Fruit fly (Drosophila melanogaster) whole organism, embryonic: ENCODE results near the gene Lamtor3.

Source experiments
- Bgb ChIP-seq: fragments of 200-800 bp; sonication (Bioruptor generic); IDR thresholded peaks from 2 replicates; pipeline ENCODE4 v1.3.6; 2022; ENCODE audit warnings: missing biosample characterization, missing genetic modification characterization; ENCODE audit not compliant: partially characterized antibody
- CG11504 ChIP-seq: fragments of 200-800 bp; sonication (Bioruptor generic); optimal IDR thresholded peaks from 3 replicates; lab custom pipeline; 2019; ENCODE audit warnings: missing biosample characterization, mild to moderate bottlenecking, missing genetic modification characterization, moderate library complexity
- CG11560 ChIP-seq: fragments of 200-800 bp; sonication (Bioruptor generic); IDR thresholded peaks from 3 replicates; pipeline ENCODE4 v1.3.6; 2022; ENCODE audit warnings: missing biosample characterization, missing genetic modification characterization
- CG12942 ChIP-seq: fragments of 200-800 bp; sonication (Bioruptor generic); optimal IDR thresholded peaks from 3 replicates; lab custom pipeline; 2016; ENCODE audit warnings: missing biosample characterization, missing genetic modification characterization
- CG13296 ChIP-seq: fragments of 200-800 bp; sonication (Bioruptor generic); optimal IDR thresholded peaks from 3 replicates; lab custom pipeline; 2018; ENCODE audit warnings: missing biosample characterization, mild to moderate bottlenecking, missing genetic modification characterization
- CG16815 ChIP-seq: fragments of 200-800 bp; sonication (Bioruptor generic); optimal IDR thresholded peaks from 3 replicates; lab custom pipeline; 2017; ENCODE audit warnings: missing biosample characterization, mild to moderate bottlenecking, missing genetic modification characterization
- CG17361 ChIP-seq: fragments of 200-800 bp; sonication (Bioruptor generic); IDR thresholded peaks from 3 replicates; pipeline ENCODE4 v1.3.6; 2022; ENCODE audit warnings: missing biosample characterization, missing genetic modification characterization
- CG17385 ChIP-seq: fragments of 200-800 bp; sonication (Bioruptor generic); optimal IDR thresholded peaks from 3 replicates; lab custom pipeline; 2018; ENCODE audit warnings: missing biosample characterization, mild to moderate bottlenecking, missing genetic modification characterization
- CG17568 ChIP-seq: fragments of 200-800 bp; sonication (Bioruptor generic); optimal IDR thresholded peaks from 2 replicates; lab custom pipeline; 2018; ENCODE audit warnings: missing biosample characterization, mild to moderate bottlenecking, missing genetic modification characterization, moderate library complexity
- CG17612 ChIP-seq: fragments of 200-800 bp; sonication (Bioruptor generic); IDR thresholded peaks from 2 replicates; pipeline ENCODE4 v1.3.6; 2022; ENCODE audit warnings: missing biosample characterization, missing genetic modification characterization
- CG18262 ChIP-seq: fragments of 200-800 bp; optimal IDR thresholded peaks from 3 replicates; lab custom pipeline; 2019; ENCODE audit warnings: missing biosample characterization, mild to moderate bottlenecking, missing genetic modification characterization, moderate library complexity
- CG18599 ChIP-seq: fragments of 200-800 bp; sonication (Bioruptor generic); optimal IDR thresholded peaks from 3 replicates; lab custom pipeline; 2017; ENCODE audit warnings: missing biosample characterization, missing genetic modification characterization, mild to moderate bottlenecking, moderate library complexity, missing genetic modification reagents
- CG2875 ChIP-seq: fragments of 200-800 bp; sonication (Bioruptor generic); optimal IDR thresholded peaks from 2 replicates; lab custom pipeline; 2017; ENCODE audit warnings: missing biosample characterization, mild to moderate bottlenecking, missing genetic modification characterization, missing genetic modification reagents
- CG2889 ChIP-seq: fragments of 200-800 bp; sonication (Bioruptor generic); IDR thresholded peaks from 3 replicates; pipeline ENCODE4 v1.3.6; 2022; ENCODE audit warnings: missing biosample characterization, missing genetic modification characterization
- CG31441 ChIP-seq: fragments of 200-800 bp; sonication (Bioruptor generic); IDR thresholded peaks from 2 replicates; pipeline ENCODE4 v1.3.6; 2022; ENCODE audit warnings: missing biosample characterization, missing genetic modification characterization
- CG3163 ChIP-seq: fragments of 200-800 bp; sonication (Bioruptor generic); optimal IDR thresholded peaks from 3 replicates; lab custom pipeline; 2016; ENCODE audit warnings: missing biosample characterization, missing genetic modification characterization
- CG3407 ChIP-seq: fragments of 200-800 bp; sonication (Bioruptor generic); optimal IDR thresholded peaks from 2 replicates; lab custom pipeline; 2018; ENCODE audit warnings: missing biosample characterization, mild to moderate bottlenecking, missing genetic modification characterization
- CG4282 ChIP-seq: fragments of 200-800 bp; sonication (Bioruptor generic); optimal IDR thresholded peaks from 2 replicates; lab custom pipeline; 2016; ENCODE audit warnings: missing biosample characterization, missing genetic modification characterization
- CG4424 ChIP-seq: fragments of 200-800 bp; sonication (Bioruptor generic); optimal IDR thresholded peaks from 3 replicates; lab custom pipeline; 2016; ENCODE audit warnings: missing biosample characterization, missing genetic modification characterization
- CG7786 ChIP-seq: fragments of 200-800 bp; sonication (Bioruptor generic); optimal IDR thresholded peaks from 2 replicates; lab custom pipeline; 2016; ENCODE audit warnings: missing biosample characterization, missing genetic modification characterization
- CG8388 ChIP-seq: fragments of 200-800 bp; sonication (Bioruptor generic); optimal IDR thresholded peaks from 2 replicates; lab custom pipeline; 2019; ENCODE audit warnings: missing biosample characterization, mild to moderate bottlenecking, missing genetic modification characterization, moderate library complexity
- CG8924 ChIP-seq: fragments of 200-800 bp; optimal IDR thresholded peaks from 3 replicates; lab custom pipeline; 2019; ENCODE audit warnings: missing biosample characterization, mild to moderate bottlenecking, missing genetic modification characterization, moderate library complexity
- CoRest ChIP-seq: fragments of 200-800 bp; sonication (Bioruptor generic); optimal IDR thresholded peaks from 3 replicates; lab custom pipeline; 2018; ENCODE audit warnings: missing biosample characterization, mild to moderate bottlenecking, missing genetic modification characterization, moderate library complexity
- D19A ChIP-seq: fragments of 200-800 bp; optimal IDR thresholded peaks from 3 replicates; lab custom pipeline; 2019; ENCODE audit warnings: missing biosample characterization, mild to moderate bottlenecking, missing genetic modification characterization, moderate library complexity
- Fer2 ChIP-seq: fragments of 200-800 bp; sonication (Bioruptor generic); optimal IDR thresholded peaks from 2 replicates; lab custom pipeline; 2018; ENCODE audit warnings: missing biosample characterization, mild to moderate bottlenecking, missing genetic modification characterization, moderate library complexity
- Gsc ChIP-seq: fragments of 200-800 bp; sonication (Bioruptor generic); IDR thresholded peaks from 2 replicates; pipeline ENCODE4 v1.3.6; 2022; ENCODE audit warnings: missing biosample characterization, missing genetic modification characterization
- Hr39 ChIP-seq: fragments of >200 bp; optimal IDR thresholded peaks from 2 replicates; lab custom pipeline; 2017
- Hr51 ChIP-seq, 2 experiments: fragments of 200-800 bp; sonication (Bioruptor generic); optimal IDR thresholded peaks; 2 replicates in 1 of 2; 3 replicates in 1 of 2; lab custom pipeline; 2016 to 2018; ENCODE audit warnings: missing biosample characterization in 2 of 2, missing genetic modification characterization in 2 of 2, mild to moderate bottlenecking in 1 of 2, moderate library complexity in 1 of 2
- Mrtf ChIP-seq: fragments of 200-800 bp; sonication (Bioruptor generic); IDR thresholded peaks from 3 replicates; pipeline ENCODE4 v1.3.6; 2022; ENCODE audit warnings: missing biosample characterization, missing genetic modification characterization
- TFAM ChIP-seq: fragments of 200-800 bp; sonication (Bioruptor generic); optimal IDR thresholded peaks from 2 replicates; lab custom pipeline; 2017; ENCODE audit warnings: missing biosample characterization, missing genetic modification characterization, inconsistent platforms
- ap ChIP-seq: fragments of 200-800 bp; sonication (Bioruptor generic); IDR thresholded peaks from 2 replicates; pipeline ENCODE4 v1.3.6; 2022; ENCODE audit warnings: missing biosample characterization, missing genetic modification characterization
- ara ChIP-seq: fragments of 200-800 bp; sonication (Bioruptor generic); IDR thresholded peaks from 2 replicates; pipeline ENCODE4 v1.3.6; 2022; ENCODE audit warnings: missing biosample characterization, missing genetic modification characterization
- chif ChIP-seq, 2 experiments: fragments of 200-800 bp; sonication (Bioruptor generic); optimal IDR thresholded peaks; 3 replicates each; lab custom pipeline; 2016; ENCODE audit warnings: missing biosample characterization in 2 of 2, missing genetic modification characterization in 2 of 2
- cwo ChIP-seq: fragments of 200-800 bp; sonication (Bioruptor generic); optimal IDR thresholded peaks from 3 replicates; lab custom pipeline; 2017; ENCODE audit warnings: missing biosample characterization, missing genetic modification characterization, mild to moderate bottlenecking, moderate library complexity, missing genetic modification reagents
- da ChIP-seq: fragments of 200-800 bp; sonication (Bioruptor generic); optimal IDR thresholded peaks from 2 replicates; lab custom pipeline; 2016; ENCODE audit warnings: missing biosample characterization, missing genetic modification characterization
- dmrt11E ChIP-seq: fragments of 200-800 bp; sonication (Bioruptor generic); optimal IDR thresholded peaks from 3 replicates; lab custom pipeline; 2018; ENCODE audit warnings: missing biosample characterization, mild to moderate bottlenecking, missing genetic modification characterization, moderate library complexity
- esg ChIP-seq: fragments of 200-800 bp; sonication (Bioruptor generic); conservative IDR thresholded peaks from 2 replicates; pipeline ENCODE4 v1.3.6; 2022; ENCODE audit warnings: missing biosample characterization, missing genetic modification characterization
- ftz-f1 ChIP-seq: fragments of 200-800 bp; sonication (Bioruptor generic); optimal IDR thresholded peaks from 2 replicates; lab custom pipeline; 2016; ENCODE audit warnings: missing biosample characterization, missing genetic modification characterization
- gce ChIP-seq: fragments of 200-800 bp; sonication (Bioruptor generic); IDR thresholded peaks from 3 replicates; pipeline ENCODE4 v1.3.6; 2022; ENCODE audit warnings: missing biosample characterization, missing genetic modification characterization
- ind ChIP-seq: fragments of 200-800 bp; sonication (Bioruptor generic); optimal IDR thresholded peaks from 3 replicates; lab custom pipeline; 2016; ENCODE audit warnings: missing biosample characterization, missing genetic modification characterization
- inv ChIP-seq: fragments of 200-800 bp; sonication (Bioruptor generic); IDR thresholded peaks from 2 replicates; pipeline ENCODE4 v1.3.6; 2022; ENCODE audit warnings: missing biosample characterization, missing genetic modification characterization; ENCODE audit not compliant: partially characterized antibody
- lilli ChIP-seq: fragments of 200-800 bp; sonication (Bioruptor generic); optimal IDR thresholded peaks from 3 replicates; lab custom pipeline; 2016; ENCODE audit warnings: missing biosample characterization, missing genetic modification characterization
- nerfin-2 ChIP-seq: fragments of 200-800 bp; sonication (Bioruptor generic); IDR thresholded peaks from 2 replicates; pipeline ENCODE4 v1.3.6; 2022; ENCODE audit warnings: missing biosample characterization, missing genetic modification characterization; ENCODE audit not compliant: partially characterized antibody
- oc ChIP-seq: fragments of 200-800 bp; sonication (Bioruptor generic); optimal IDR thresholded peaks from 2 replicates; lab custom pipeline; 2018; ENCODE audit warnings: missing biosample characterization, mild to moderate bottlenecking, missing genetic modification characterization, moderate library complexity
- onecut ChIP-seq: fragments of 200-800 bp; sonication (Bioruptor generic); IDR thresholded peaks from 2 replicates; pipeline ENCODE4 v1.3.6; 2022; ENCODE audit warnings: missing biosample characterization, missing genetic modification characterization
- pnt ChIP-seq: fragments of 200-800 bp; sonication (Bioruptor generic); optimal IDR thresholded peaks from 3 replicates; lab custom pipeline; 2016; ENCODE audit warnings: missing biosample characterization, missing genetic modification characterization
- prd ChIP-seq, 3 experiments: fragments of >200 bp in 2 of 3; fragments of 200-800 bp in 1 of 3; sonication (Bioruptor generic) in 1 of 3; optimal IDR thresholded peaks in 2 of 3; IDR thresholded peaks in 1 of 3; 2 replicates in 2 of 3; 3 replicates in 1 of 3; pipeline versions ENCODE4 v1.3.6 to Lab custom; 2017 to 2022; ENCODE audit warnings: missing biosample characterization in 1 of 3, missing genetic modification characterization in 1 of 3
- pum ChIP-seq: fragments of 200-800 bp; sonication (Bioruptor generic); optimal IDR thresholded peaks from 2 replicates; lab custom pipeline; 2016; ENCODE audit warnings: missing biosample characterization, missing genetic modification characterization
- sna ChIP-seq: fragments of 200-800 bp; sonication (Bioruptor generic); IDR thresholded peaks from 2 replicates; pipeline ENCODE4 v1.3.6; 2022; ENCODE audit warnings: missing biosample characterization, missing genetic modification characterization; ENCODE audit not compliant: partially characterized antibody
- stc ChIP-seq: fragments of 200-800 bp; sonication (Bioruptor generic); IDR thresholded peaks from 2 replicates; pipeline ENCODE4 v1.3.6; 2022; ENCODE audit warnings: missing biosample characterization, missing genetic modification characterization

Lamtor3 gene

DNA sequence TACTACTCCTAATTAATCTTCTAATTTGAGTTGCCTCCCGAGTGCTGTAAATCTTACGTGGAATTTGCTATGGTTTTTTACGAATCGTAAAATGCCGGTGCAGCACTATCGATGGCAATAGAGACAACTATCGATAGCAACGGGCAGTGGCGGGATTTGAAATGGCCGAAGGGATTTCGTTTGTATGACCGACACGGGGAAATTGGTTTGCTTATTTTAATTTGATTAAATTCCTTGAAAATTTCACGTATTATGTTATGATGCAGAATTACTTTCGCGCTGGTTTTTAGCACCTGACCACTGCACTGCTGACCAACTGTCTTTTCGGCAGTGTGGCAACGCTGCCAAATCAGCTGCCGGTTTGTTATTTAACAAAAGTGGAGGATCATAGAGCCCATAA is 3.1 kb downstream of the Lamtor3 start, which contains the start of the genes GCS2beta and CG5131 (continued):
- peak; percentile 92 for TF ChIP-seq CG4282
- TF ChIP-seq CoRest (tag; lab: Kevin White, UChicago) = peak; percentile 93
- no peak for TF ChIP-seq D19A
- peak; percentile 74 for TF ChIP-seq oc
- peak; percentile 79 for TF ChIP-seq CG2875 (GFP tag; lab: Kevin White, UChicago)
- TF ChIP-seq Fer2 (tag; lab: Kevin White, UChicago) = peak; percentile 85
- TF ChIP-seq TFAM (GFP tag; lab: Kevin White, UChicago) = peak; percentile 51
- TF ChIP-seq ftz-f1 (GFP tag; lab: Kevin White, UChicago) = peak; percentile 58
- TF ChIP-seq dmrt11E = peak; percentile 81
- TF ChIP-seq sna (GFP tag; lab: Robert Waterston, UW) = peak; percentile 92
- TF ChIP-seq CG4424 (GFP tag; lab: Kevin White, UChicago) = peak; percentile 92
- TF ChIP-seq nerfin-2 (GFP tag; lab: Robert Waterston, UW) = peak; percentile 62; the same call in 1 of the 2 replicates
- peak; percentile 81 for TF ChIP-seq CG31441
- TF ChIP-seq CG8924 (tag; lab: Kevin White, UChicago) = peak; percentile 87
- TF ChIP-seq CG8388 (GFP tag; lab: Kevin White, UChicago) = peak; percentile 82
- peak; percentile 97 for TF ChIP-seq ind
- peak; percentile 90 to 95 for TF ChIP-seq Hr51 (GFP tag; optimal IDR thresholded peaks at IDR 0.05; lab: Kevin White, UChicago)
- TF ChIP-seq CG13296 (GFP tag; lab: Kevin White, UChicago) = peak; percentile 79
- TF ChIP-seq onecut (GFP tag; lab: Robert Waterston, UW) = no peak
- TF ChIP-seq CG2889 (GFP tag; lab: Robert Waterston, UW) = peak; percentile 94
- TF ChIP-seq CG3407 (GFP tag; lab: Kevin White, UChicago) = peak; percentile 78
- TF ChIP-seq chif (GFP tag; optimal IDR thresholded peaks at IDR 0.05; lab: Kevin White, UChicago) = peak; percentile 95 to 96
- peak; percentile 98 for TF ChIP-seq lilli (GFP tag; lab: Kevin White, UChicago)
- TF ChIP-seq CG7786 = peak; percentile 98
- peak; percentile 88 for TF ChIP-seq inv (GFP tag; lab: Robert Waterston, UW)
- peak; percentile 85 for TF ChIP-seq stc (GFP tag; lab: Robert Waterston, UW)
- TF ChIP-seq CG17612 = peak; percentile 88
- TF ChIP-seq CG17568 = no peak
- TF ChIP-seq da (GFP tag; lab: Kevin White, UChicago) = peak; percentile 88
- peak; percentile 94 for TF ChIP-seq esg (GFP tag; lab: Robert Waterston, UW)
- TF ChIP-seq CG11504 (tag; lab: Kevin White, UChicago) = peak; percentile 85
- TF ChIP-seq prd (optimal IDR thresholded peaks at IDR 0.05; lab: Kevin White, UChicago) = no peak
- TF ChIP-seq prd (GFP tag; IDR thresholded peaks at IDR 0.05; lab: Robert Waterston, UW) = peak; percentile 96
- peak; percentile 88 for TF ChIP-seq CG11560 (tag; lab: Robert Waterston, UW)
- TF ChIP-seq Gsc (GFP tag; lab: Robert Waterston, UW) = peak; percentile 84
- TF ChIP-seq CG12942 (GFP tag; lab: Kevin White, UChicago) = peak; percentile 95
- no peak for TF ChIP-seq Hr39
- peak; percentile 91 for TF ChIP-seq CG16815 (GFP tag; lab: Kevin White, UChicago)
- TF ChIP-seq Bgb (GFP tag; lab: Robert Waterston, UW) = peak; percentile 87
- TF ChIP-seq CG3163 (GFP tag; lab: Kevin White, UChicago) = peak; percentile 84
- peak; percentile 85 for TF ChIP-seq Mrtf (GFP tag; lab: Robert Waterston, UW)
- peak; percentile 83 for TF ChIP-seq cwo (GFP tag; lab: Kevin White, UChicago)
- peak; percentile 90 for TF ChIP-seq CG17361 (GFP tag; lab: Robert Waterston, UW)
- peak; percentile 85 for TF ChIP-seq ap
- peak; percentile 97 for TF ChIP-seq pum (GFP tag; lab: Kevin White, UChicago)
- TF ChIP-seq pnt (GFP tag; lab: Kevin White, UChicago) = peak; percentile 97
- TF ChIP-seq gce = 0 out of 3 replicates have a peak, but pooled peaks have one; percentile 68
- TF ChIP-seq CG17385 (GFP tag; lab: Kevin White, UChicago) = peak; percentile 78
- TF ChIP-seq CG18262 (tag; lab: Kevin White, UChicago) = peak; percentile 81
- peak; percentile 84 for TF ChIP-seq ara (GFP tag; lab: Robert Waterston, UW)
- TF ChIP-seq CG18599 (GFP tag; lab: Kevin White, UChicago) = peak; percentile 92
